Fruit fly (Drosophila melanogaster): ENCODE results near the gene CG7091.
A peak's percentile ranks its signal among the peaks of the same experiment; 100 is the strongest.

DNA sequence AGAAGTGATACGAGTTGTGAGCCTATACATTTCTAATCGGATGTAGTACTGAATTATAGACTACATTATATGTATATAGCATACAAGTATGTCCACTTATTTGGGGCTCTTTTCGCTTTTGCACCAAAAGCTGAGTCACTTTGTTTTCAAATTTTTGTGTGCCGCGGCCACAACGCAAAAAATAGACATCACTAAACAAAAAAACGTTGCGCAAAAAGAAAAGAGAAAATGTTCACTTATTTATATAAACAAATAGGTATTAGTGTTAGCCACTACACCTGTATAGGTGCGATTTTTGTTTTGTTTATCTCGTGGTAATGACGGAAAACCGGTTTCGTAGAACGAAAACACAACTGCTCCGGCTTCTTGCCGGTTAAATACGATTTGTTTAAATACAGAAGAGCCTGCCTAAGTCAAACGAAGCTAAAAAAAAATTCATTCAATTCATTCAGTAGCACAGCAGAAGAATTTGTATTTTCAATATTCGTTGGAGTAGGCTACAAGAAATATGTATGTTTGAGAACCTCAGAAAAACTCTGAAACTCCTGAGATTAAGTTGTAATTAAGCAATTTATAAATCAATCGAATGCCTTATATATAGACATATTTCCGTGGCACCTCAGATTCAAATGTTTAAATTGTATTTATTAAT is 5.3 kb downstream of the CG7091 start:
- TF ChIP-seq CG33017 (tag; optimal IDR thresholded peaks at IDR 0.05) (no peak), CG5204 (GFP tag; optimal IDR thresholded peaks at IDR 0.05) (no peak), CG12768 (GFP tag; optimal IDR thresholded peaks at IDR 0.05) (no peak), CG11617 (GFP tag; optimal IDR thresholded peaks at IDR 0.05) (no peak), toe (GFP tag; optimal IDR thresholded peaks at IDR 0.05) (no peak), kay (GFP tag; ENCODE audit: borderline replicate concordance) (peak; percentile 98), CG14711 (tag; optimal IDR thresholded peaks at IDR 0.05) (no peak), ovo (GFP tag; optimal IDR thresholded peaks at IDR 0.05) (no peak), Clk (GFP tag; optimal IDR thresholded peaks at IDR 0.05) (no peak), Hr96 (GFP tag; optimal IDR thresholded peaks at IDR 0.05) (no peak), CG1620 (GFP tag; optimal IDR thresholded peaks at IDR 0.05) (no peak)

Measured in whole organism, adult.